Worm (Caenorhabditis elegans) whole organism, young adult: Measurements from ENCODE around the gene rbm-42.
A peak's percentile ranks its signal among the peaks of the same experiment; 100 is the strongest.

Experiments
- B0035.1 ChIP-seq: sonication (generic microtip); optimal IDR thresholded peaks from 2 replicates; lab custom pipeline; 2016; ENCODE audit warnings: missing genetic modification characterization, mild to moderate bottlenecking, missing compliant biosample characterization, missing genotype, missing genetic modification reagents
- F23B12.7 ChIP-seq: sonication (generic microtip); optimal IDR thresholded peaks from 2 replicates; lab custom pipeline; 2017; ENCODE audit warnings: missing genetic modification characterization, mild to moderate bottlenecking, missing compliant biosample characterization, antibody characterized with exemption, moderate library complexity; ENCODE audit not compliant: insufficient read depth
- F49E8.2 ChIP-seq: sonication (generic microtip); optimal IDR thresholded peaks from 3 replicates; lab custom pipeline; 2017; ENCODE audit warnings: missing genetic modification characterization, mild to moderate bottlenecking, missing compliant biosample characterization, antibody characterized with exemption, moderate library complexity; ENCODE audit not compliant: insufficient read depth
- F52B5.7 ChIP-seq: sonication (generic microtip); optimal IDR thresholded peaks from 2 replicates; lab custom pipeline; 2016; ENCODE audit warnings: mild to moderate bottlenecking, missing genetic modification characterization, missing compliant biosample characterization
- K12H6.12 ChIP-seq: fragments of 200-800 bp; sonication (Bioruptor generic); optimal IDR thresholded peaks from 2 replicates; lab custom pipeline; 2018; ENCODE audit warnings: mild to moderate bottlenecking, missing genetic modification characterization, missing compliant biosample characterization
- ama-1 ChIP-seq, 3 experiments: fragments of 150-350 bp in 1 of 3; sonication (generic microtip) in 2 of 3; optimal IDR thresholded peaks; 2 replicates each; lab custom pipeline; 2014 to 2018; ENCODE audit warnings: missing biosample characterization in 2 of 3, missing genetic modification characterization in 2 of 3, missing genetic modification reagents in 2 of 3
- aptf-3 ChIP-seq: fragments of 200-800 bp; sonication (Bioruptor generic); IDR thresholded peaks from 2 replicates; pipeline ENCODE4 v1.3.6; 2022; ENCODE audit warnings: missing genetic modification characterization, missing compliant biosample characterization
- atf-7 ChIP-seq: sonication (generic microtip); optimal IDR thresholded peaks from 2 replicates; lab custom pipeline; 2017; ENCODE audit warnings: mild to moderate bottlenecking, missing genetic modification characterization, missing compliant biosample characterization
- ceh-100 ChIP-seq: fragments of 200-800 bp; sonication (Bioruptor generic); IDR thresholded peaks from 2 replicates; pipeline ENCODE4 v1.3.6; 2022; ENCODE audit warnings: missing genetic modification reagents, missing genetic modification characterization, missing compliant biosample characterization
- ceh-58 ChIP-seq: fragments of 200-800 bp; sonication (Bioruptor generic); IDR thresholded peaks from 2 replicates; pipeline ENCODE4 v1.3.6; 2022; ENCODE audit warnings: missing genetic modification characterization, missing compliant biosample characterization
- ceh-91 ChIP-seq: fragments of 200-800 bp; sonication (Bioruptor generic); IDR thresholded peaks from 2 replicates; pipeline ENCODE4 v1.3.6; 2022; ENCODE audit warnings: missing genetic modification reagents, missing genetic modification characterization, missing compliant biosample characterization
- chd-7 ChIP-seq: sonication (generic microtip); optimal IDR thresholded peaks from 2 replicates; lab custom pipeline; 2016; ENCODE audit warnings: mild to moderate bottlenecking, missing genetic modification characterization, moderate library complexity, missing compliant biosample characterization
- dox-1 ChIP-seq: fragments of 200-800 bp; sonication (Bioruptor generic); IDR thresholded peaks from 2 replicates; pipeline ENCODE4 v1.3.6; 2022; ENCODE audit warnings: missing genetic modification reagents, missing genetic modification characterization, missing compliant biosample characterization
- ets-4 ChIP-seq: fragments of 200-800 bp; sonication (Bioruptor generic); optimal IDR thresholded peaks from 2 replicates; lab custom pipeline; 2018; ENCODE audit warnings: mild to moderate bottlenecking, missing genetic modification characterization, missing compliant biosample characterization
- fkh-3 ChIP-seq: sonication (generic microtip); optimal IDR thresholded peaks from 2 replicates; lab custom pipeline; 2016; ENCODE audit warnings: mild to moderate bottlenecking, missing genetic modification characterization, missing compliant biosample characterization
- lag-1 ChIP-seq: fragments of 200-800 bp; sonication (Bioruptor generic); IDR thresholded peaks from 2 replicates; pipeline ENCODE4 v1.3.6; 2022; ENCODE audit warnings: missing genetic modification reagents, missing genetic modification characterization, missing compliant biosample characterization
- lin-40 ChIP-seq: sonication (generic microtip); optimal IDR thresholded peaks from 2 replicates; lab custom pipeline; 2016; ENCODE audit warnings: missing genetic modification characterization, mild to moderate bottlenecking, missing compliant biosample characterization, missing genotype, missing genetic modification reagents
- lir-1 ChIP-seq: fragments of 200-800 bp; sonication (Bioruptor generic); conservative IDR thresholded peaks from 2 replicates; pipeline ENCODE4 v1.3.6; 2022; ENCODE audit warnings: missing genetic modification reagents, missing genetic modification characterization, missing compliant biosample characterization
- lsl-1 ChIP-seq: fragments of 200-800 bp; sonication (Bioruptor generic); optimal IDR thresholded peaks from 2 replicates; lab custom pipeline; 2018; ENCODE audit warnings: mild to moderate bottlenecking, missing genetic modification characterization, moderate library complexity, missing compliant biosample characterization
- madf-3 ChIP-seq: fragments of 200-800 bp; sonication (Bioruptor generic); IDR thresholded peaks from 2 replicates; pipeline ENCODE4 v1.3.6; 2022; ENCODE audit warnings: missing genetic modification reagents, missing genetic modification characterization, missing compliant biosample characterization
- madf-6 ChIP-seq: fragments of 200-800 bp; sonication (Bioruptor generic); IDR thresholded peaks from 2 replicates; pipeline ENCODE4 v1.3.6; 2022; ENCODE audit warnings: missing genetic modification reagents, missing genetic modification characterization, missing compliant biosample characterization
- mxl-1 ChIP-seq: sonication (generic microtip); optimal IDR thresholded peaks from 2 replicates; lab custom pipeline; 2016; ENCODE audit warnings: missing genetic modification characterization, missing compliant biosample characterization
- nhr-80 ChIP-seq: sonication (generic microtip); optimal IDR thresholded peaks from 2 replicates; lab custom pipeline; 2016; ENCODE audit warnings: missing genetic modification characterization, missing compliant biosample characterization
- pha-4 ChIP-seq: fragments of 150-350 bp; sonication (generic microtip); optimal IDR thresholded peaks from 2 replicates; lab custom pipeline; 2014; ENCODE audit warnings: missing biosample characterization, missing genetic modification reagents, missing genetic modification characterization
- repo-1 ChIP-seq: sonication (generic microtip); optimal IDR thresholded peaks from 2 replicates; lab custom pipeline; 2017; ENCODE audit warnings: mild to moderate bottlenecking, missing genetic modification characterization, missing compliant biosample characterization
- snpc-3.4 ChIP-seq: sonication (generic microtip); optimal IDR thresholded peaks from 2 replicates; lab custom pipeline; 2017; ENCODE audit warnings: missing genetic modification characterization, mild to moderate bottlenecking, missing compliant biosample characterization, antibody characterized with exemption, moderate library complexity, missing genotype, missing genetic modification reagents
- snpc-4 ChIP-seq, 5 experiments: fragments of 150-350 bp in 1 of 5; sonication (generic microtip) in 4 of 5; optimal IDR thresholded peaks; 2 replicates each; lab custom pipeline; 2014 to 2018; ENCODE audit warnings: missing genetic modification characterization in 5 of 5, missing biosample characterization in 3 of 5, antibody characterized with exemption in 2 of 5, mild to moderate bottlenecking in 2 of 5, missing compliant biosample characterization in 2 of 5, missing genotype in 2 of 5, moderate library complexity in 2 of 5, missing genetic modification reagents in 1 of 5
- zfh-2 ChIP-seq: fragments of 200-800 bp; sonication (Bioruptor generic); conservative IDR thresholded peaks from 2 replicates; pipeline ENCODE4 v1.3.6; 2022; ENCODE audit warnings: missing genetic modification reagents, missing genetic modification characterization, missing compliant biosample characterization
- ztf-18 ChIP-seq: sonication (generic microtip); optimal IDR thresholded peaks from 2 replicates; lab custom pipeline; 2016; ENCODE audit warnings: missing genotype, mild to moderate bottlenecking, missing genetic modification characterization, missing compliant biosample characterization
- ztf-28 ChIP-seq: fragments of 200-800 bp; sonication (Bioruptor generic); IDR thresholded peaks from 2 replicates; pipeline ENCODE4 v1.3.6; 2022; ENCODE audit warnings: missing genetic modification reagents, missing genetic modification characterization, missing compliant biosample characterization

Gene rbm-42

DNA sequence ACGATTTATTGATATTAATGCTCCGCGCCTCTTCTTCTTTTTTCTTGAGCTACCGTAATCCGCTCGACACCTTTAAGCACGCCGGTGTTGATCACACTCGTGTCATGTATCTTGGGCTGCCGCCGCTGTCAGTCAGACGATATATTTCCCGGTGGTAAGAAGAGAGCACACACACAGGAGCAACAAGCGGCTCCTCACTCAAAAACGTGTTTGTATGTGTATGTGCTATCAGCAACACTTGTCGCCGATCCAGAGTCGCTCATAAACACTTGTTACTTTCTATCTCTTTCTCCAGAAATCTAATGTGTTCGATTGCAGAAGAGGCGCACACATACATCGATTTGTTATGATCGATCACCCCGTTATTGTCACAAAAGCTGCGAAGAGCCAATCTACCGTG lies 12.5 kb downstream of the rbm-42 start:
- TF ChIP-seq repo-1 (no peak), K12H6.12 (tag; lab: Kevin White, UChicago) (peak; percentile 11), nhr-80 (tag; lab: Kevin White, UChicago) (peak; percentile 66), F52B5.7 (tag; lab: Kevin White, UChicago) (no peak)

DNA sequence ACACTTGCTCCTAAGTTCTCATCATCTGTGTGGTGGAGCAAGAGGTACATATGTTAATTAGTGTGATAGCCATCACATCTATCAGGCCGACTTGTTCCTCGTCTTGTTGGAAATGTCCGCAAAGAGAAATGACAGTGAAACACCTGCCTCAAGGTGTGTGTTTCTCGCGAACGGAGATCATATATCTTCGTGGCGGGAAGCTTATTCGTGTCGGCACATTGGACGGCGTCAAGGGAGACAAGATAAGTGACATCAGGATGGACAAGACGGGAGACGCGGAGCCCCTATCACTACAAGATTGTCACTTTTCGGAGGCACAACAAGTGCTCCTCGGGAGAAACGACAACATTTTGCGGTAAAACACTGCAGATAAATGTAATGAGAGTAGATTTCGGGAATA lies 13.3 kb downstream of the rbm-42 start:
- no peak for TF ChIP-seq madf-3 (GFP tag; lab: Robert Waterston, UW)
- TF ChIP-seq dox-1 = no peak
- no peak for TF ChIP-seq fkh-3

DNA sequence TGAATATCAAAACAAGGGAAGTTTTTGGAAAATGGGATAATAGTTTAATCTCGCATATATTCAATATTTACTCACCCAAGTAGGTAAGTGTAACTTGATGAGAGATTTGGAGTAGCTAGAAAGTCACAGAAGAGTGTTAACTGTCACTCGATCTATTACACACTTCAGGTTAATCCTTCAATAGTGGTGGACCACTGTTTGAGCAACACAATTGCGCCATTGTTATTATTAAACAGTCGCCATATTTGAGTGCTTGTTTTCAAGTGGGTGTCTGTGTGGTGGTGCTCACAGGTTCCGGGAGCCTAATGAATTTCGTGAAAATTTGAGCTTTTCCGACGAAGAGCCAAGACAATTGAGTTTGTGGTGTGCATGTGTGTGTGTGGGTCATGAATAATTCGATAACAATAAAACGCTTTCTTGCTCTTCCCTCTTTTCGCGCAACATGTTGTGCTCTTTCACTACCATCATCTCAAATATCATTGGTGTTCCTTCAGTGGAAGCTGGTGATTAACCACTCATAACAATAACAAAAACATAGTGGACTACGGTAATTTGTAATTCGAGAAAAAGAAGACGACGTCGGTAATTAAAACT lies 14.0 kb downstream of the rbm-42 start:
- TF ChIP-seq zfh-2 (GFP tag; lab: Robert Waterston, UW) = no peak
- TF ChIP-seq pha-4 = no peak
- TF ChIP-seq ets-4 (GFP tag; lab: Kevin White, UChicago) = no peak
- TF ChIP-seq mxl-1 (tag; lab: Kevin White, UChicago) = no peak
- TF ChIP-seq snpc-3.4 (tag; lab: Kevin White, UChicago) = no peak
- no peak for TF ChIP-seq chd-7
- TF ChIP-seq F49E8.2 (tag; lab: Kevin White, UChicago) = no peak
- TF ChIP-seq ztf-18 (tag; lab: Kevin White, UChicago) = no peak
- TF ChIP-seq F23B12.7 (tag; lab: Kevin White, UChicago) = no peak
- TF ChIP-seq lin-40 (tag; lab: Kevin White, UChicago) = no peak
- no peak for TF ChIP-seq B0035.1
- TF ChIP-seq ceh-58 (GFP tag; lab: Robert Waterston, UW) = no peak
- TF ChIP-seq lsl-1 = no peak

DNA sequence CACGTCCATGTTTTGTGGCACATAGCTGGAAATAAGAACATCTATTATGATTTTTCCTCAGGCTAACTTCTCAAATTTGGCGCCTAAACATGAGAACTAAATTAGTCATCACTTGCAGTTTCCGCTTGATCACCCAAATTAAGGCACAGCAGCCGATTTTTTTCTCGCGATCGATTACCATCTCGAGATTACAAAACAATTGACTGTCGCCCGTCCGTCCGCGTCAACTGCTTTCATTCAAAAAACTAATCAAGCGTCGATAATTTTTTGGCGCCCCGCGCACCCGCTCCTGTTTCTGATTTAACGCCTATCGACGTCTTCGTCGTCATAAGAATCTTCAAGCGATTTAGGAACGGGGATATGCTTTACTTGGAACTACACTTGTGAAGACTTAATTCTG lies 15.3 kb downstream of the rbm-42 start:
- TF ChIP-seq atf-7 (tag; lab: Kevin White, UChicago) = no peak
- TF ChIP-seq aptf-3 (GFP tag; lab: Robert Waterston, UW) = no peak
- TF ChIP-seq ceh-91 (GFP tag; lab: Robert Waterston, UW) = no peak
- TF ChIP-seq lag-1 (GFP tag; lab: Robert Waterston, UW) = no peak
- TF ChIP-seq ceh-100 (GFP tag; lab: Robert Waterston, UW) = no peak
- no peak for TF ChIP-seq lir-1
- no peak for TF ChIP-seq madf-6 (GFP tag; lab: Robert Waterston, UW)

DNA sequence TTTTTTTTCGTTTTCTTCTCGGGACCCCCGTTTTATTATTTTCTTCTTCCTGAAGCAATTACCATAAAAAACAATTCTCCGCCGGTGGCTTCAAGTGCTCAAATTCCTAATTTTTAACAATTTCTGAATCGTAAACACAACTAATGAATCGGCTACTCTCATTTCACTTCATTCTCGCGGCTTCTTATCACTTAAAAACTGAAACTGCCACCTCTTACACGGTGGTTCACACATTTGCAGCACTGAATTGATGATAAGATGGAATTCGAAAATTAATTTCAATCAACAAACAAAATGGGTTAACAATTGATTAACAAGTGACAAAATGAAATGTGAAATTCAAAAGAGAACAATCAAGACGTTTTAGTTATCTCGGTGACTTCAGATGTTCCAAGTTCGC lies 15.9 kb downstream of the rbm-42 start:
- peak; percentile 60 for TF ChIP-seq nhr-80 (tag; lab: Kevin White, UChicago)
- no peak for TF ChIP-seq snpc-4 (GFP tag; optimal IDR thresholded peaks at IDR 0.05; lab: Kevin White, UChicago)
- no peak for TF ChIP-seq snpc-4 (tag; optimal IDR thresholded peaks at IDR 0.05; lab: Kevin White, UChicago)
- no peak for TF ChIP-seq ztf-28 (GFP tag; lab: Robert Waterston, UW)
- TF ChIP-seq ama-1 (optimal IDR thresholded peaks at IDR 0.05; lab: Kevin White, UChicago) = no peak
- peak in 1 of 2 experiments; percentile 35 for TF ChIP-seq ama-1 (GFP tag; optimal IDR thresholded peaks at IDR 0.05; lab: Kevin White, UChicago)
